Worm (Caenorhabditis elegans) whole organism, L4/young adult: Measurements from ENCODE around the gene dlc-2.

Source experiments
- W03F9.2 ChIP-seq: fragments of 150-350 bp; optimal IDR thresholded peaks from 2 replicates; lab custom pipeline; 2014; ENCODE audit warnings: missing biosample characterization, missing genetic modification characterization
- dao-5 ChIP-seq: sonication (generic microtip); optimal IDR thresholded peaks from 2 replicates; lab custom pipeline; 2016; ENCODE audit warnings: missing genotype, missing genetic modification characterization, moderate library complexity, missing compliant biosample characterization
- him-1 ChIP-seq: sonication (generic microtip); optimal IDR thresholded peaks from 2 replicates; lab custom pipeline; 2016; ENCODE audit warnings: missing genotype, missing genetic modification reagents, missing genetic modification characterization, missing compliant biosample characterization

ce11 chrIV:12078907-12079523, 32.4 kb downstream of the dlc-2 start, which contains the start of gene lex-1:
- TF ChIP-seq W03F9.2 = peak; percentile 8
- no peak for TF ChIP-seq him-1 (tag; lab: Kevin White, UChicago)
- TF ChIP-seq dao-5 = no peak
